Fruit fly (Drosophila melanogaster) whole organism, adult: ENCODE data around the gene CG14106.
A peak's percentile ranks its signal among the peaks of the same experiment; 100 is the strongest.

Experiments
- CG11617 ChIP-seq: fragments of 200-800 bp; sonication (Bioruptor generic); optimal IDR thresholded peaks from 2 replicates; lab custom pipeline; 2017; ENCODE audit warnings: mild to moderate bottlenecking, missing biosample characterization, missing genetic modification reagents, missing genetic modification characterization
- CG12768 ChIP-seq: fragments of 200-800 bp; sonication (Bioruptor generic); optimal IDR thresholded peaks from 2 replicates; lab custom pipeline; 2017; ENCODE audit warnings: missing biosample characterization, missing genetic modification characterization, mild to moderate bottlenecking, moderate library complexity, missing genetic modification reagents
- CG14711 ChIP-seq: fragments of 200-800 bp; sonication (Bioruptor generic); optimal IDR thresholded peaks from 2 replicates; lab custom pipeline; 2018; ENCODE audit warnings: missing biosample characterization, mild to moderate bottlenecking, missing genetic modification characterization, moderate library complexity
- CG1620 ChIP-seq: fragments of 200-800 bp; sonication (Bioruptor generic); optimal IDR thresholded peaks from 2 replicates; lab custom pipeline; 2016; ENCODE audit warnings: missing biosample characterization, missing genetic modification characterization
- CG33017 ChIP-seq: fragments of 200-800 bp; sonication (Bioruptor generic); optimal IDR thresholded peaks from 2 replicates; lab custom pipeline; 2018; ENCODE audit warnings: missing biosample characterization, mild to moderate bottlenecking, missing genetic modification characterization, moderate library complexity
- CG5204 ChIP-seq: fragments of 200-800 bp; sonication (Bioruptor generic); optimal IDR thresholded peaks from 2 replicates; lab custom pipeline; 2016; ENCODE audit warnings: missing biosample characterization, missing genetic modification characterization
- CG7045 ChIP-seq: fragments of 200-800 bp; sonication (Bioruptor generic); optimal IDR thresholded peaks from 2 replicates; lab custom pipeline; 2017; ENCODE audit warnings: missing biosample characterization, mild to moderate bottlenecking, missing genetic modification characterization
- CG7101 ChIP-seq: fragments of 200-800 bp; sonication (Bioruptor generic); optimal IDR thresholded peaks from 2 replicates; lab custom pipeline; 2018; ENCODE audit warnings: missing biosample characterization, mild to moderate bottlenecking, missing genetic modification characterization, moderate library complexity
- Clk ChIP-seq: fragments of 200-800 bp; sonication (Bioruptor generic); optimal IDR thresholded peaks from 2 replicates; lab custom pipeline; 2017; ENCODE audit warnings: missing biosample characterization, missing genetic modification characterization
- Crg-1 ChIP-seq: fragments of 200-800 bp; sonication (Bioruptor generic); optimal IDR thresholded peaks from 2 replicates; lab custom pipeline; 2016; ENCODE audit warnings: missing biosample characterization, missing genetic modification characterization
- Hr96 ChIP-seq: fragments of 200-800 bp; sonication (Bioruptor generic); optimal IDR thresholded peaks from 2 replicates; lab custom pipeline; 2016; ENCODE audit warnings: missing biosample characterization, missing genetic modification characterization
- Mnt ChIP-seq: fragments of 200-800 bp; sonication (Bioruptor generic); optimal IDR thresholded peaks from 2 replicates; lab custom pipeline; 2016; ENCODE audit warnings: missing biosample characterization, mild to moderate bottlenecking, missing genetic modification characterization
- bab1 ChIP-seq: fragments of 200-800 bp; sonication (Bioruptor generic); optimal IDR thresholded peaks from 3 replicates; lab custom pipeline; 2019; ENCODE audit warnings: missing biosample characterization, mild to moderate bottlenecking, missing genetic modification characterization, moderate library complexity
- cic ChIP-seq: fragments of 200-800 bp; sonication (Bioruptor generic); optimal IDR thresholded peaks from 2 replicates; lab custom pipeline; 2017; ENCODE audit warnings: missing biosample characterization, mild to moderate bottlenecking, missing genetic modification characterization, moderate library complexity
- cnc ChIP-seq, 2 experiments: fragments of >200 bp; optimal IDR thresholded peaks; 2 replicates each; lab custom pipeline; 2017
- kay ChIP-seq: fragments of 200-800 bp; sonication (Bioruptor generic); peaks from one replicate; lab custom pipeline; 2016; ENCODE audit warnings: missing biosample characterization, missing genetic modification characterization, borderline replicate concordance
- ovo ChIP-seq: fragments of 200-800 bp; sonication (Bioruptor generic); optimal IDR thresholded peaks from 2 replicates; lab custom pipeline; 2016; ENCODE audit warnings: missing biosample characterization, missing genetic modification characterization
- pad ChIP-seq: fragments of 200-800 bp; sonication (Bioruptor generic); optimal IDR thresholded peaks from 3 replicates; lab custom pipeline; 2017; ENCODE audit warnings: missing biosample characterization, missing genetic modification characterization, mild to moderate bottlenecking, moderate library complexity, missing genetic modification reagents
- tj ChIP-seq: fragments of 200-800 bp; sonication (Bioruptor generic); optimal IDR thresholded peaks from 3 replicates; lab custom pipeline; 2017; ENCODE audit warnings: missing biosample characterization, mild to moderate bottlenecking, missing genetic modification characterization, moderate library complexity
- toe ChIP-seq: fragments of 200-800 bp; sonication (Bioruptor generic); optimal IDR thresholded peaks from 2 replicates; lab custom pipeline; 2016; ENCODE audit warnings: missing biosample characterization, missing genetic modification characterization

CG14106 gene

DNA sequence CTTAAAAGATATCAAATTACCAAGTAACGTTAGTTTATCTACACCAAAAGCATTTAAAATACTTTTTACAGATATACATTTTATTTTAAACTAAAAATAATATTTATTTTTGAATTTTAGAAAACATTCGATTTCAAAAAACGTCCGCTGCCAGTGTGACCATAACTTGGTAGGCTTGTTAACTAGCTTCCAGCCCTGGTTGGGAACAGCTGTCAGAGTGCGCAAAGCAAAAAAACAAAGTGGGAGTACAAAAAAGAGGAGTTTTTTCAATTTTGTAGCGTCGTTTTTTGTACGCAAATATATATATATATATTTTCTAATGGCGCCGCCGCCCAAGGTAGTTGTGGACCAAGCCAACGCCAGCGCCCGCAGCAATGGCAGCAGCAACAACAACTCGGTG, 16.9 kb upstream of the CG14106 start, which contains the start of gene cmb:
TSS of gene cmb (plus strand) at position 195 of the 400 bp plus-strand sequence.
- TF ChIP-seq toe = no peak
- TF ChIP-seq Mnt (GFP tag; lab: Kevin White, UChicago) = no peak
- TF ChIP-seq CG7101 (tag; lab: Kevin White, UChicago) = no peak
- TF ChIP-seq CG1620 (GFP tag; lab: Kevin White, UChicago) = peak; percentile 26
- TF ChIP-seq bab1 (GFP tag; lab: Kevin White, UChicago) = peak; percentile 36
- TF ChIP-seq kay (GFP tag; lab: Kevin White, UChicago) = peak; percentile 71
- TF ChIP-seq cnc (optimal IDR thresholded peaks at IDR 0.05; lab: Kevin White, UChicago) = no peak
- no peak for TF ChIP-seq CG33017 (tag; lab: Kevin White, UChicago)
- peak; percentile 25 for TF ChIP-seq CG11617 (GFP tag; lab: Kevin White, UChicago)
- TF ChIP-seq tj (GFP tag; lab: Kevin White, UChicago) = no peak
- TF ChIP-seq Crg-1 (GFP tag; lab: Kevin White, UChicago) = no peak

DNA sequence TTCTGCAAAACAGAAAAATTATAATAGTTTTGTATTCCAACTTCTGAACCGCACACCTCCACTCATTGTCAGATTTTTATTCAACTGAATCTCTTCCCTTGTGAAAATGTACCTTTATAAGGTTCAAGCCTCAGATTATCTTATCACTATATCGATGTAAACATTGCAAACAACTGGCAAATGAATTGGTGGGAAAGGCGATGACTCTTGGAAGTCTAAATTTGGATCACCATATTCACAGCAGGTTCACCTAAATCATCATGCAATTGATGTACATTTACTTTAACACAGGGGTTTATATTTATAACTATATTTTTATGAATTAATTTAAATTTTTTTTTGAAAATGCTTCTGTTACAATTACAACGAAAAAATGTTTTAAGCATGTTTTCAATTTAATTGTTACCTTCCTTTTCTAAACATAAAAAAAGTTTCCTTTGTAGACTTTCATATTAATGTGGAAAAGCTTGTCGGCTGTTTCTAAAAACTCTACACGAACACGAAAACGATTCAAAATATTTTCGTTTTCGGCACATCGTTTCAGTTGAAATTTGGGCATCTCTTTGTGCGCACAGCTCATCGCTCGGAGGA, 15.0 kb upstream of the CG14106 start, which contains the start of the genes CG10140 and CG14109:
TSS of gene CG10140 (minus strand) at position 101 of the 591 bp plus-strand sequence.
TSS of gene CG14109 (plus strand) at position 541 of the 591 bp plus-strand sequence.
- no peak for TF ChIP-seq Hr96 (GFP tag; lab: Kevin White, UChicago)
- TF ChIP-seq toe = no peak
- no peak for TF ChIP-seq kay (GFP tag; lab: Kevin White, UChicago)
- no peak for TF ChIP-seq CG7101 (tag; lab: Kevin White, UChicago)
- TF ChIP-seq CG11617 (GFP tag; lab: Kevin White, UChicago) = no peak
- no peak for TF ChIP-seq pad (GFP tag; lab: Kevin White, UChicago)
- TF ChIP-seq CG7045 (GFP tag; lab: Kevin White, UChicago) = no peak
- no peak for TF ChIP-seq CG12768
- TF ChIP-seq CG5204 (GFP tag; lab: Kevin White, UChicago) = no peak
- TF ChIP-seq Crg-1 (GFP tag; lab: Kevin White, UChicago) = no peak
- TF ChIP-seq cnc (optimal IDR thresholded peaks at IDR 0.05; lab: Kevin White, UChicago) = no peak
- no peak for TF ChIP-seq Mnt (GFP tag; lab: Kevin White, UChicago)
- no peak for TF ChIP-seq CG1620 (GFP tag; lab: Kevin White, UChicago)
- no peak for TF ChIP-seq bab1 (GFP tag; lab: Kevin White, UChicago)

DNA sequence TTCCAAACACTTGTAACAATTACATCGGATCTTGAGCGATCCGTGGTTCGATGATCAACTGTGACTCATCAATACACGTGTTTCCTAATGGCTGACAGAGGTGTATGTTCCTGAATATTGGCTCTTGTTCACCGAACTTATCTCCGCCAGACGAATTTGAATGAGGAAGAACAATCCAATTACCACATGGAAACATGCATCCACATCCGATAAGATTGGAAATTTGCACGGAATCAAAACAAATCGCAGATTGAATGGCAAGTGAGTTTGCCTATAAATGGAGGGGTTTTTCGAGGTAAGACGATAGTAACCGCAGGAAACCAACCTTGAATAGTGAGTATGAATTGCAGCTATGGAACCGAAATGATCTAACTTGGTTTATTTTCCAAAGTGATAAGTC, 12.2 kb upstream of the CG14106 start, which contains the start of gene CG10725:
TSS of gene CG10725 (plus strand) at position 301 of the 400 bp plus-strand sequence.
- TF ChIP-seq CG7101 (tag; lab: Kevin White, UChicago) = no peak
- no peak for TF ChIP-seq tj (GFP tag; lab: Kevin White, UChicago)
- TF ChIP-seq toe = no peak
- no peak for TF ChIP-seq cic (GFP tag; lab: Kevin White, UChicago)
- no peak for TF ChIP-seq Crg-1 (GFP tag; lab: Kevin White, UChicago)
- no peak for TF ChIP-seq CG5204 (GFP tag; lab: Kevin White, UChicago)
- no peak for TF ChIP-seq CG12768
- TF ChIP-seq ovo (GFP tag; lab: Kevin White, UChicago) = no peak
- TF ChIP-seq pad (GFP tag; lab: Kevin White, UChicago) = no peak
- TF ChIP-seq Clk (GFP tag; lab: Kevin White, UChicago) = no peak
- no peak for TF ChIP-seq kay (GFP tag; lab: Kevin White, UChicago)
- no peak for TF ChIP-seq CG11617 (GFP tag; lab: Kevin White, UChicago)
- TF ChIP-seq CG33017 (tag; lab: Kevin White, UChicago) = no peak
- TF ChIP-seq CG1620 (GFP tag; lab: Kevin White, UChicago) = no peak
- no peak for TF ChIP-seq CG7045 (GFP tag; lab: Kevin White, UChicago)
- TF ChIP-seq CG14711 = no peak
- no peak for TF ChIP-seq Mnt (GFP tag; lab: Kevin White, UChicago)

DNA sequence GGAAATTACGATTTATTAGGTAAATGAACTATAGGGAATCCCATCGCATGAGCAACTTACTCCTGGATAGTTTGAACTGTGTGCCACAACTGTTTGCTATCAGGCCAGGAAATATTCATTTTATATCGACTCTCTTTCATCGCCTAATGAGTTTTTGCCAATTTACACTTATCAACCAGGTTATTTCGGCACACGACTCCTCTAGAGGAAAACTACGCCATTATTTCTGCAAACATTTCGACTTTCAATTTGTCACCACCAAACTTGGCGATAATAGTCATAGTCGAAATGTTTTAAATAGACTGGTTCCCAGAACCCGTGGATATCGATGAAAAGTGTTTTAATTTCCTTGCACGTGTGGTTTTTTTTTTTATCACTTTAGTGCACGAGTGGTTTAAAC, 11.6 kb upstream of the CG14106 start, which contains the start of gene CG10154:
TSS of gene CG10154 (minus strand) at position 101 of the 400 bp plus-strand sequence.
- TF ChIP-seq cic (GFP tag; lab: Kevin White, UChicago) = no peak
- no peak for TF ChIP-seq CG7101 (tag; lab: Kevin White, UChicago)
- TF ChIP-seq CG5204 (GFP tag; lab: Kevin White, UChicago) = no peak
- TF ChIP-seq ovo (GFP tag; lab: Kevin White, UChicago) = no peak
- TF ChIP-seq pad (GFP tag; lab: Kevin White, UChicago) = no peak
- TF ChIP-seq CG12768 = no peak
- TF ChIP-seq toe = no peak
- no peak for TF ChIP-seq kay (GFP tag; lab: Kevin White, UChicago)
- TF ChIP-seq Crg-1 (GFP tag; lab: Kevin White, UChicago) = no peak
- no peak for TF ChIP-seq cnc (optimal IDR thresholded peaks at IDR 0.05; lab: Kevin White, UChicago)
- TF ChIP-seq CG33017 (tag; lab: Kevin White, UChicago) = no peak
- no peak for TF ChIP-seq tj (GFP tag; lab: Kevin White, UChicago)
- TF ChIP-seq Clk (GFP tag; lab: Kevin White, UChicago) = no peak
- no peak for TF ChIP-seq Hr96 (GFP tag; lab: Kevin White, UChicago)
- no peak for TF ChIP-seq Mnt (GFP tag; lab: Kevin White, UChicago)
- no peak for TF ChIP-seq CG1620 (GFP tag; lab: Kevin White, UChicago)
- no peak for TF ChIP-seq CG7045 (GFP tag; lab: Kevin White, UChicago)
- TF ChIP-seq CG11617 (GFP tag; lab: Kevin White, UChicago) = no peak

DNA sequence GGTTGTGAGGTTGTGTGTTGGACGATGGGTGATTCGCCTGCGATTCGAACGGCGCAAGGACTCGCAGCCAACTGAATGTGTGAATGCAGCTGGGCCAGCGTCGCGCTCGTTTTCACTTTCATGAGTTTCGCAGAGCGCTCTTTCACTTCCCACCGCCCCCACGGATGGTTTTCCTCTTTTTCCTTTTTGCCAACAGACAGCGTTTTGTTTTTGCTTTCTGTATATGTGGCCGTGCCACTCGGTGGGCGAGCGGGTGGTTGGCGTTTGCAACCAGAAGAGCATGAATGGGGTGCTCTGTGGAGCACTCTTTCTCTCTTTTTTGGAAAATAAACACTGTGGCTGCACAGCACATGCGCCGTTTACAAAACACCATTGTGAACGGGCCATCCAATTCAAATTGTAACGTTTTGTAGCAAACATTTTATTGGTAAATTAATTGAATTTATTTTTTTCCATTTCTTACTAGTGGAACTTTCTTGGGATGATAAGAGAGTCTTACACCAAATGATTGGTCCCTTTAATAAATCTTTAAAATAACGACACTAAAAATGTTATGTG, 9.8 kb upstream of the CG14106 start, which contains the start of gene CG10713:
TSS of gene CG10713 (minus strand) at position 60 of the 558 bp plus-strand sequence.
- peak; percentile 11 for TF ChIP-seq CG7045 (GFP tag; lab: Kevin White, UChicago)
- TF ChIP-seq bab1 (GFP tag; lab: Kevin White, UChicago) = no peak
